Worm (Caenorhabditis elegans): ENCODE measurements around the gene txt-17.

- TF ChIP-seq ceh-82 (tag; optimal IDR thresholded peaks at IDR 0.05): no peak
- peak; percentile 91 for TF ChIP-seq nhr-129 (tag; optimal IDR thresholded peaks at IDR 0.05)
- TF ChIP-seq mab-5 (tag; optimal IDR thresholded peaks at IDR 0.05): peak; percentile 37
- TF ChIP-seq nhr-25 (tag; optimal IDR thresholded peaks at IDR 0.05): peak; percentile 91
- TF ChIP-seq elt-3 (tag; optimal IDR thresholded peaks at IDR 0.05): no peak
- peak; percentile 28 for TF ChIP-seq nhr-237 (tag; optimal IDR thresholded peaks at IDR 0.05)
- peak; percentile 77 for TF ChIP-seq ztf-4 (tag; optimal IDR thresholded peaks at IDR 0.05)
- no peak for TF ChIP-seq unc-62 (GFP tag; optimal IDR thresholded peaks at IDR 0.05)
- peak; percentile 67 to 89 for TF ChIP-seq lsy-2 (tag; optimal IDR thresholded peaks at IDR 0.05)
- no peak for TF ChIP-seq lin-39 (tag; optimal IDR thresholded peaks at IDR 0.05)
Observed at ce11 chrV:7060396-7060795, 7.4 kb upstream of the txt-17 start, which contains the start of the genes Y57E12AL.6 and Y57E12AL.1.
